Worm (Caenorhabditis elegans) whole organism, late embryonic: ENCODE results near the gene R05D8.9.
A peak's percentile ranks its signal among the peaks of the same experiment; 100 is the strongest.

Experiments
- K02D7.2 ChIP-seq: sonication (generic microtip); optimal IDR thresholded peaks from 2 replicates; lab custom pipeline; 2017; ENCODE audit warnings: mild to moderate bottlenecking, missing genetic modification characterization, missing compliant biosample characterization
- Y22D7AL.16 ChIP-seq: sonication (generic microtip); optimal IDR thresholded peaks from 2 replicates; lab custom pipeline; 2016; ENCODE audit warnings: missing genetic modification characterization, missing compliant biosample characterization
- ahr-1 ChIP-seq: sonication (generic microtip); optimal IDR thresholded peaks from 2 replicates; lab custom pipeline; 2016; ENCODE audit warnings: missing genetic modification characterization, missing compliant biosample characterization
- ama-1 ChIP-seq: fragments of 150-350 bp; optimal IDR thresholded peaks from 2 replicates; lab custom pipeline; 2014
- ceh-18 ChIP-seq: sonication (generic microtip); optimal IDR thresholded peaks from 2 replicates; lab custom pipeline; 2016; ENCODE audit warnings: missing genetic modification characterization, missing compliant biosample characterization
- ceh-19 ChIP-seq: fragments of 200-800 bp; sonication (Bioruptor generic); optimal IDR thresholded peaks from 2 replicates; lab custom pipeline; 2018; ENCODE audit warnings: mild to moderate bottlenecking, missing genetic modification characterization, missing compliant biosample characterization
- ceh-22 ChIP-seq: sonication (generic microtip); optimal IDR thresholded peaks from 2 replicates; lab custom pipeline; 2017; ENCODE audit warnings: missing biosample characterization, missing genetic modification characterization
- ceh-31 ChIP-seq: sonication (generic microtip); optimal IDR thresholded peaks from 2 replicates; lab custom pipeline; 2016; ENCODE audit warnings: missing genetic modification characterization, missing compliant biosample characterization
- ceh-34 ChIP-seq: sonication (generic microtip); optimal IDR thresholded peaks from 2 replicates; lab custom pipeline; 2016; ENCODE audit warnings: mild to moderate bottlenecking, missing genetic modification characterization, missing compliant biosample characterization
- ceh-45 ChIP-seq: fragments of 200-800 bp; sonication (Bioruptor generic); IDR thresholded peaks from 2 replicates; pipeline ENCODE4 v1.3.6; 2022; ENCODE audit warnings: missing genetic modification reagents, missing genetic modification characterization, missing compliant biosample characterization
- ceh-48 ChIP-seq: sonication (generic microtip); optimal IDR thresholded peaks from 2 replicates; lab custom pipeline; 2016; ENCODE audit warnings: missing genetic modification characterization, inconsistent platforms, missing compliant biosample characterization
- ceh-6 ChIP-seq: fragments of 200-800 bp; sonication (Bioruptor generic); optimal IDR thresholded peaks from 2 replicates; lab custom pipeline; 2018; ENCODE audit warnings: mild to moderate bottlenecking, missing genetic modification characterization, missing compliant biosample characterization
- dve-1 ChIP-seq: sonication (generic microtip); optimal IDR thresholded peaks from 2 replicates; lab custom pipeline; 2017; ENCODE audit warnings: antibody characterized with exemption, mild to moderate bottlenecking, missing genetic modification characterization, missing compliant biosample characterization
- elt-2 ChIP-seq: sonication (generic microtip); optimal IDR thresholded peaks from 2 replicates; lab custom pipeline; 2016; ENCODE audit warnings: missing genetic modification reagents, missing genetic modification characterization, missing compliant biosample characterization
- elt-4 ChIP-seq: sonication (generic microtip); optimal IDR thresholded peaks from 2 replicates; lab custom pipeline; 2016; ENCODE audit warnings: missing genetic modification characterization, missing compliant biosample characterization
- ets-4 ChIP-seq: sonication (generic microtip); optimal IDR thresholded peaks from 2 replicates; lab custom pipeline; 2016; ENCODE audit warnings: missing genetic modification characterization, missing compliant biosample characterization
- eyg-1 ChIP-seq: sonication (generic microtip); optimal IDR thresholded peaks from 2 replicates; lab custom pipeline; 2016; ENCODE audit warnings: missing genotype, missing genetic modification characterization, missing compliant biosample characterization
- fax-1 ChIP-seq: sonication (generic microtip); optimal IDR thresholded peaks from 2 replicates; lab custom pipeline; 2016; ENCODE audit warnings: missing genotype, missing genetic modification characterization, missing compliant biosample characterization
- gmeb-2 ChIP-seq: sonication (generic microtip); optimal IDR thresholded peaks from 2 replicates; lab custom pipeline; 2016; ENCODE audit warnings: missing genetic modification characterization, inconsistent platforms, missing compliant biosample characterization
- hlh-13 ChIP-seq: fragments of 200-800 bp; sonication (Bioruptor generic); optimal IDR thresholded peaks from 2 replicates; lab custom pipeline; 2018; ENCODE audit warnings: mild to moderate bottlenecking, missing genetic modification characterization, missing compliant biosample characterization
- hlh-15 ChIP-seq: sonication (generic microtip); optimal IDR thresholded peaks from 2 replicates; lab custom pipeline; 2016; ENCODE audit warnings: missing genetic modification characterization, missing compliant biosample characterization
- hlh-6 ChIP-seq: sonication (generic microtip); optimal IDR thresholded peaks from 2 replicates; lab custom pipeline; 2016; ENCODE audit warnings: missing genotype, missing genetic modification characterization, missing compliant biosample characterization
- madf-2 ChIP-seq: sonication (generic microtip); optimal IDR thresholded peaks from 2 replicates; lab custom pipeline; 2017; ENCODE audit warnings: missing genetic modification characterization, missing compliant biosample characterization
- nhr-11 ChIP-seq: fragments of 150-350 bp; optimal IDR thresholded peaks from 2 replicates; lab custom pipeline; 2014; ENCODE audit warnings: missing biosample characterization, missing genetic modification characterization
- nhr-232 ChIP-seq: sonication (generic microtip); optimal IDR thresholded peaks from 2 replicates; lab custom pipeline; 2016; ENCODE audit warnings: missing genetic modification characterization, missing compliant biosample characterization
- npax-4 ChIP-seq: sonication (generic microtip); optimal IDR thresholded peaks from 2 replicates; lab custom pipeline; 2016; ENCODE audit warnings: missing genetic modification characterization, missing compliant biosample characterization
- pat-9 ChIP-seq: fragments of 200-800 bp; sonication (Bioruptor generic); optimal IDR thresholded peaks from 2 replicates; lab custom pipeline; 2018; ENCODE audit warnings: mild to moderate bottlenecking, missing genetic modification characterization, moderate library complexity, missing compliant biosample characterization
- pax-1 ChIP-seq: fragments of 150-350 bp; optimal IDR thresholded peaks from 2 replicates; lab custom pipeline; 2014; ENCODE audit warnings: missing biosample characterization, missing genetic modification characterization
- pha-2 ChIP-seq: sonication (generic microtip); optimal IDR thresholded peaks from 2 replicates; lab custom pipeline; 2017; ENCODE audit warnings: mild to moderate bottlenecking, missing genetic modification characterization, missing compliant biosample characterization
- pha-4 ChIP-seq: fragments of 150-350 bp; optimal IDR thresholded peaks from 2 replicates; lab custom pipeline; 2018; ENCODE audit warnings: missing biosample characterization, missing genetic modification reagents, missing genetic modification characterization
- pros-1 ChIP-seq: fragments of 150-350 bp; optimal IDR thresholded peaks from 2 replicates; lab custom pipeline; 2014; ENCODE audit warnings: missing biosample characterization, missing genetic modification reagents, missing genetic modification characterization
- rnt-1 ChIP-seq: sonication (generic microtip); optimal IDR thresholded peaks from 2 replicates; lab custom pipeline; 2016; ENCODE audit warnings: missing genetic modification characterization, missing compliant biosample characterization
- sox-2 ChIP-seq: fragments of 200-800 bp; sonication (Bioruptor generic); IDR thresholded peaks from 2 replicates; pipeline ENCODE4 v1.3.6; 2022; ENCODE audit warnings: missing genetic modification reagents, missing genetic modification characterization, missing compliant biosample characterization
- tbx-7 ChIP-seq: sonication (generic microtip); optimal IDR thresholded peaks from 2 replicates; lab custom pipeline; 2016; ENCODE audit warnings: missing genotype, missing genetic modification characterization, missing compliant biosample characterization
- unc-3 ChIP-seq, 2 experiments: fragments of 200-800 bp in 1 of 2; sonication (Bioruptor generic) in 1 of 2; sonication (generic microtip) in 1 of 2; conservative IDR thresholded peaks in 1 of 2; optimal IDR thresholded peaks in 1 of 2; 2 replicates each; pipeline versions ENCODE4 v1.3.6 to Lab custom; 2016 to 2022; ENCODE audit warnings: missing compliant biosample characterization in 2 of 2, missing genetic modification characterization in 2 of 2, missing genetic modification reagents in 1 of 2
- unc-42 ChIP-seq: sonication (generic microtip); optimal IDR thresholded peaks from 2 replicates; lab custom pipeline; 2016; ENCODE audit warnings: missing genotype, missing genetic modification characterization, missing compliant biosample characterization
- unc-55 ChIP-seq: sonication (generic microtip); optimal IDR thresholded peaks from 2 replicates; lab custom pipeline; 2017; ENCODE audit warnings: missing biosample characterization, missing genetic modification reagents, missing genetic modification characterization
- unc-86 ChIP-seq: sonication (generic microtip); optimal IDR thresholded peaks from 2 replicates; lab custom pipeline; 2016; ENCODE audit warnings: missing genetic modification characterization, missing compliant biosample characterization
- ztf-16 ChIP-seq: sonication (generic microtip); optimal IDR thresholded peaks from 2 replicates; lab custom pipeline; 2017; ENCODE audit warnings: missing genetic modification characterization, missing compliant biosample characterization

Gene R05D8.9

ce11 chrV:2800676-2801075 lies 33.3 kb upstream of the R05D8.9 start:
- TF ChIP-seq ceh-6 (no peak), ceh-18 (tag; lab: Kevin White, UChicago) (no peak), elt-2 (no peak), Y22D7AL.16 (tag; lab: Kevin White, UChicago) (no peak), hlh-13 (GFP tag; lab: Kevin White, UChicago) (no peak), elt-4 (no peak), hlh-6 (peak; percentile 7)

- no peak for TF ChIP-seq pat-9
- no peak for TF ChIP-seq unc-42 (tag; lab: Kevin White, UChicago)
- TF ChIP-seq hlh-13 (GFP tag; lab: Kevin White, UChicago), result no peak
These were observed 32.0 kb upstream of the R05D8.9 start for ce11 chrV:2799172-2799869.

- TF ChIP-seq ceh-34 (tag; lab: Kevin White, UChicago), result no peak
- TF ChIP-seq eyg-1 (tag; lab: Kevin White, UChicago), result no peak
- no peak for TF ChIP-seq hlh-15
- TF ChIP-seq unc-55, result no peak
- TF ChIP-seq ahr-1, result no peak
- TF ChIP-seq unc-86 (tag; lab: Kevin White, UChicago), result no peak
- no peak for TF ChIP-seq pha-4 (tag; lab: Kevin White, UChicago)
- TF ChIP-seq ets-4 (tag; lab: Kevin White, UChicago), result no peak
- no peak for TF ChIP-seq ceh-22 (tag; lab: Kevin White, UChicago)
- TF ChIP-seq fax-1 (tag; lab: Kevin White, UChicago), result no peak
- TF ChIP-seq K02D7.2, result no peak
- TF ChIP-seq rnt-1 (tag; lab: Kevin White, UChicago), result no peak
- no peak for TF ChIP-seq ceh-45 (GFP tag; lab: Robert Waterston, UW)
- no peak for TF ChIP-seq nhr-11
These were observed 28.6 kb upstream of the R05D8.9 start, which contains the start of gene F54E2.2 for ce11 chrV:2795998-2796397. F54E2.2 (plus strand) TSS chrV:2796298.

DNA sequence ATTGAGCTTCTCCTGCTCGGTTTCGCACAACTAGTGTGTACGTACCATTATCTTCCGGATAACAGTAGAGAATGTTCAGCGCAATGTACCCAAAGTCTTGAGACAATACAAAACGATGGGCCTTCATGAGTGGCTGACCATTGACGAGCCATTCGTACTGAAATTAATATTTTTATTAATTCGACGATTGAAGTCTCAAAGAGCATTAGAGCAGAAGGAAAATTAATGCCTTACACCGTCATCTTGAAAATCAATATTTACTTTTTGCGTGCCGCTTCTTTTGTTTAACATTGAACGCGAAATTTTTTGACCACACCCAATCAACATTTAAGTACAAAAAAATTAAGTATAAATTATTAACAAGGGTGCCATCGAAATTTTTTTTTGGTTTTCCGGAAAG lies 25.6 kb upstream of the R05D8.9 start:
- TF ChIP-seq pax-1 (tag; lab: Kevin White, UChicago), result no peak
- no peak for TF ChIP-seq ceh-31 (tag; lab: Kevin White, UChicago)
- TF ChIP-seq unc-55, result no peak
- no peak for TF ChIP-seq sox-2 (GFP tag; lab: Robert Waterston, UW)
- no peak for TF ChIP-seq fax-1 (tag; lab: Kevin White, UChicago)
- TF ChIP-seq ceh-19 (GFP tag; lab: Kevin White, UChicago), result no peak
- TF ChIP-seq K02D7.2, result no peak
- TF ChIP-seq pha-2 (tag; lab: Kevin White, UChicago), result no peak

DNA sequence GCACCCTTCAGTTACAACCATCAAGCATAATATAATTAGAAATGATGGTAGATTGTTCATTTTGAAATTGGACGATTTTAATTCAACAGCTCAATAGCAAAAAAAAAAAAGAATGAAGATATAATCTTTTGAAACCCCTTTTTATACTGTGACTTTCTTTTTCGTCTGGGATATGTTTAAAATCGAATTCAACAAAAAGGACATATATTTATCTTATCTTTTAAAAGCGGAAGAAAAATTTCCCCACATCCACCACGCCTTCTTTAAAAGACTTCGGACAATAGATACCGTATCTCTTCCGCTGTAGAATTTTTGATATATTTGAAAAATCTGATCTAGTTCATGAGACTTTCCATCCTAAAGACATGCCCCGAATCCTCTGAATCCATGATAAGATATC lies 13.4 kb upstream of the R05D8.9 start, which contains the start of gene R05D8.11:
TSS of gene R05D8.11 (minus strand) at position 101 of the 400 bp plus-strand sequence.
- TF ChIP-seq ztf-16, result no peak
- TF ChIP-seq hlh-13 (GFP tag; lab: Kevin White, UChicago), result no peak
- no peak for TF ChIP-seq rnt-1 (tag; lab: Kevin White, UChicago)
- no peak for TF ChIP-seq ets-4 (tag; lab: Kevin White, UChicago)
- TF ChIP-seq dve-1 (tag; lab: Kevin White, UChicago), result no peak
- TF ChIP-seq unc-86 (tag; lab: Kevin White, UChicago), result no peak
- TF ChIP-seq tbx-7 (tag; lab: Kevin White, UChicago), result no peak
- no peak for TF ChIP-seq pha-4 (tag; lab: Kevin White, UChicago)
- TF ChIP-seq gmeb-2 (tag; lab: Kevin White, UChicago), result no peak
- no peak for TF ChIP-seq npax-4
- TF ChIP-seq nhr-232 (tag; lab: Kevin White, UChicago), result no peak
- no peak for TF ChIP-seq ceh-48 (tag; lab: Kevin White, UChicago)
- no peak for TF ChIP-seq unc-55
- TF ChIP-seq ceh-19 (GFP tag; lab: Kevin White, UChicago), result no peak
- TF ChIP-seq sox-2 (GFP tag; lab: Robert Waterston, UW), result no peak
- TF ChIP-seq unc-3 (GFP tag; conservative IDR thresholded peaks at IDR 0.05; lab: Robert Waterston, UW), result no peak
- no peak for TF ChIP-seq unc-3 (tag; optimal IDR thresholded peaks at IDR 0.05; lab: Kevin White, UChicago)
- no peak for TF ChIP-seq eyg-1 (tag; lab: Kevin White, UChicago)
- no peak for TF ChIP-seq pros-1
- no peak for TF ChIP-seq madf-2 (tag; lab: Kevin White, UChicago)
- TF ChIP-seq ama-1 (lab: Kevin White, UChicago), result no peak
